Worm (Caenorhabditis elegans) whole organism, L3 larva: ENCODE data around the gene C29F5.8.

Source experiments
- R02D3.7 ChIP-seq: fragments of 150-350 bp; optimal IDR thresholded peaks from 2 replicates; lab custom pipeline; 2014; ENCODE audit warnings: missing biosample characterization, missing genetic modification characterization
- ZK546.5 ChIP-seq: sonication (generic microtip); optimal IDR thresholded peaks from 2 replicates; lab custom pipeline; 2017; ENCODE audit warnings: missing biosample characterization, missing genetic modification characterization
- ama-1 ChIP-seq: fragments of 150-350 bp; optimal IDR thresholded peaks from 2 replicates; lab custom pipeline; 2018
- ceh-16 ChIP-seq: sonication (generic microtip); optimal IDR thresholded peaks from 2 replicates; lab custom pipeline; 2017; ENCODE audit warnings: missing biosample characterization, missing genetic modification characterization
- ceh-28 ChIP-seq: fragments of 150-350 bp; optimal IDR thresholded peaks from 2 replicates; lab custom pipeline; 2014; ENCODE audit warnings: missing biosample characterization, missing genetic modification reagents, missing genetic modification characterization
- ceh-82 ChIP-seq: fragments of 150-350 bp; optimal IDR thresholded peaks from 2 replicates; lab custom pipeline; 2014; ENCODE audit warnings: missing biosample characterization, missing genetic modification characterization
- daf-12 ChIP-seq: fragments of 150-350 bp; optimal IDR thresholded peaks from 2 replicates; lab custom pipeline; 2014; ENCODE audit warnings: missing biosample characterization, missing genetic modification reagents, missing genetic modification characterization
- egl-27 ChIP-seq: sonication (generic microtip); optimal IDR thresholded peaks from 4 replicates; lab custom pipeline; 2017; ENCODE audit warnings: missing biosample characterization, missing genetic modification reagents, missing genetic modification characterization
- egl-5 ChIP-seq: fragments of 150-350 bp; optimal IDR thresholded peaks from 2 replicates; lab custom pipeline; 2017; ENCODE audit warnings: missing biosample characterization, missing genetic modification reagents, missing genetic modification characterization, inconsistent platforms
- elt-1 ChIP-seq: fragments of 150-350 bp; optimal IDR thresholded peaks from 2 replicates; lab custom pipeline; 2014; ENCODE audit warnings: missing biosample characterization, missing genetic modification characterization
- elt-2 ChIP-seq: sonication (generic microtip); optimal IDR thresholded peaks from 2 replicates; lab custom pipeline; 2016; ENCODE audit warnings: missing genetic modification reagents, mild to moderate bottlenecking, missing genetic modification characterization, missing compliant biosample characterization
- fkh-10 ChIP-seq: sonication (generic microtip); optimal IDR thresholded peaks from 2 replicates; lab custom pipeline; 2017; ENCODE audit warnings: missing biosample characterization, missing genetic modification reagents, missing genetic modification characterization
- fkh-2 ChIP-seq: fragments of 150-350 bp; optimal IDR thresholded peaks from 2 replicates; lab custom pipeline; 2014; ENCODE audit warnings: missing biosample characterization, missing genetic modification reagents, missing genetic modification characterization
- fos-1 ChIP-seq: fragments of 150-350 bp; optimal IDR thresholded peaks from 2 replicates; lab custom pipeline; 2014; ENCODE audit warnings: missing biosample characterization, missing genetic modification characterization
- hmg-11 ChIP-seq: sonication (generic microtip); optimal IDR thresholded peaks from 2 replicates; lab custom pipeline; 2016; ENCODE audit warnings: missing genetic modification characterization, missing compliant biosample characterization
- jun-1 ChIP-seq: fragments of 150-350 bp; optimal IDR thresholded peaks from 2 replicates; lab custom pipeline; 2014; ENCODE audit warnings: missing biosample characterization, missing genetic modification reagents, missing genetic modification characterization
- lin-15B ChIP-seq: fragments of 150-350 bp; optimal IDR thresholded peaks from 2 replicates; lab custom pipeline; 2014; ENCODE audit warnings: missing biosample characterization, missing genetic modification characterization
- lin-39 ChIP-seq: fragments of 150-350 bp; optimal IDR thresholded peaks from 2 replicates; lab custom pipeline; 2018; ENCODE audit warnings: missing biosample characterization, missing genetic modification reagents, missing genetic modification characterization
- lsy-12 ChIP-seq: sonication (generic microtip); optimal IDR thresholded peaks from 2 replicates; lab custom pipeline; 2016; ENCODE audit warnings: mild to moderate bottlenecking, missing genetic modification characterization, missing compliant biosample characterization
- mml-1 ChIP-seq: fragments of 150-350 bp; sonication (generic microtip); optimal IDR thresholded peaks from 3 replicates; lab custom pipeline; 2014; ENCODE audit warnings: missing biosample characterization, missing genetic modification characterization
- nfya-1 ChIP-seq: sonication (generic microtip); optimal IDR thresholded peaks from 2 replicates; lab custom pipeline; 2017; ENCODE audit warnings: missing genetic modification characterization, mild to moderate bottlenecking, missing compliant biosample characterization, antibody characterized with exemption, moderate library complexity; ENCODE audit not compliant: insufficient read depth
- nhr-11 ChIP-seq: fragments of 150-350 bp; optimal IDR thresholded peaks from 2 replicates; lab custom pipeline; 2014; ENCODE audit warnings: missing biosample characterization, missing genetic modification characterization
- nhr-23 ChIP-seq: fragments of 150-350 bp; optimal IDR thresholded peaks from 2 replicates; lab custom pipeline; 2014; ENCODE audit warnings: missing biosample characterization, missing genetic modification reagents, missing genetic modification characterization
- nhr-237 ChIP-seq: fragments of 150-350 bp; optimal IDR thresholded peaks from 2 replicates; lab custom pipeline; 2014; ENCODE audit warnings: missing biosample characterization, missing genetic modification characterization
- nhr-43 ChIP-seq: sonication (generic microtip); optimal IDR thresholded peaks from 2 replicates; lab custom pipeline; 2016; ENCODE audit warnings: mild to moderate bottlenecking, missing genetic modification characterization, missing compliant biosample characterization; ENCODE audit not compliant: poor library complexity, severe bottlenecking
- nhr-76 ChIP-seq: fragments of 150-350 bp; sonication (generic microtip); optimal IDR thresholded peaks from 5 replicates; lab custom pipeline; 2014; ENCODE audit warnings: missing biosample characterization, missing genetic modification characterization
- nhr-77 ChIP-seq: fragments of 150-350 bp; optimal IDR thresholded peaks from 2 replicates; lab custom pipeline; 2014; ENCODE audit warnings: missing biosample characterization, missing genetic modification characterization
- pha-4 ChIP-seq: fragments of 150-350 bp; optimal IDR thresholded peaks from 2 replicates; lab custom pipeline; 2014; ENCODE audit warnings: missing biosample characterization, missing genetic modification reagents, missing genetic modification characterization
- pqm-1 ChIP-seq: fragments of 150-350 bp; optimal IDR thresholded peaks from 2 replicates; lab custom pipeline; 2017; ENCODE audit warnings: missing biosample characterization, missing genetic modification characterization, inconsistent platforms
- sea-2 ChIP-seq: fragments of 150-350 bp; sonication (generic microtip); optimal IDR thresholded peaks from 4 replicates; lab custom pipeline; 2014; ENCODE audit warnings: missing biosample characterization, missing genetic modification reagents, missing genetic modification characterization
- skn-1 ChIP-seq: fragments of 150-350 bp; optimal IDR thresholded peaks from 2 replicates; lab custom pipeline; 2014; ENCODE audit warnings: missing biosample characterization, missing genetic modification characterization
- unc-62 ChIP-seq: fragments of 150-350 bp; sonication (generic microtip); optimal IDR thresholded peaks from 4 replicates; lab custom pipeline; 2014; ENCODE audit warnings: missing biosample characterization, missing genetic modification reagents, missing genetic modification characterization
- zag-1 ChIP-seq: fragments of 150-350 bp; optimal IDR thresholded peaks from 2 replicates; lab custom pipeline; 2014; ENCODE audit warnings: missing biosample characterization, missing genetic modification characterization

The C29F5.8 gene

DNA sequence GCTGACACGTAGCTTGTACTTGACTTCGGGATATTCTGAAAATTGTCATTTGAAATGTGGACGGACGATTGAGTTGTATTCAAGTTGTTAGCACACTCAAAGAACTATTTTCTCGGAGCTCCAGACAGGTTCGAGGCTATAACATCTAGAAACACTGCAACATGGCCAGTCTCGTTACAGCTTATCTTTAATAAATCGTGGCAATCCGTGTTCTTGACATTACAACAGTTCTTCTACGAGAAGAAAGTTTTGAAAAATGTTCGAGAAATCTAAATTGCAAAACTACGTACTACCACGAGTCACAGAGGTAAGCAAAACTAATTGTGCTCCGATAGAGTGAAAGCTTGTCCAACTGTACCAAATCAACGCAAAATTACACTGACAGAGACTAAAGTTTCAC lies 15.9 kb downstream of the C29F5.8 start:
- TF ChIP-seq ceh-16 (tag; lab: Kevin White, UChicago) (no peak), nhr-43 (no peak), unc-62 (GFP tag; lab: Kevin White, UChicago) (no peak), lin-15B (tag; lab: Kevin White, UChicago) (no peak), nhr-237 (no peak)

- no peak for TF ChIP-seq mml-1 (tag; lab: Kevin White, UChicago)
- TF ChIP-seq pha-4 = no peak
- TF ChIP-seq ZK546.5 (tag; lab: Kevin White, UChicago) = no peak
- no peak for TF ChIP-seq elt-2 (tag; lab: Kevin White, UChicago)
- TF ChIP-seq ceh-82 (tag; lab: Kevin White, UChicago) = no peak
- no peak for TF ChIP-seq ceh-28 (tag; lab: Kevin White, UChicago)
- no peak for TF ChIP-seq zag-1 (tag; lab: Kevin White, UChicago)
- TF ChIP-seq elt-1 = no peak
- no peak for TF ChIP-seq ama-1 (lab: Kevin White, UChicago)
- TF ChIP-seq lin-39 (tag; lab: Kevin White, UChicago) = no peak
- no peak for TF ChIP-seq hmg-11 (tag; lab: Kevin White, UChicago)
- TF ChIP-seq egl-5 = no peak
- TF ChIP-seq nhr-23 (tag; lab: Kevin White, UChicago) = no peak
- no peak for TF ChIP-seq sea-2
- TF ChIP-seq fkh-2 (tag; lab: Kevin White, UChicago) = no peak
- no peak for TF ChIP-seq egl-27 (tag; lab: Kevin White, UChicago)
Observed at ce11 chrII:6322979-6323378, 16.8 kb downstream of the C29F5.8 start, which contains the start of gene C32D5.4. C32D5.4 (minus strand) TSS chrII:6323079.

- TF ChIP-seq nhr-23 (tag; lab: Kevin White, UChicago) = peak; percentile 18
- peak; percentile 30 for TF ChIP-seq elt-2 (tag; lab: Kevin White, UChicago)
- TF ChIP-seq mml-1 (tag; lab: Kevin White, UChicago) = no peak
Observed at ce11 chrII:6324086-6324485, 17.9 kb downstream of the C29F5.8 start, which contains the start of gene sma-6. sma-6 (plus strand) TSS chrII:6324484.

DNA sequence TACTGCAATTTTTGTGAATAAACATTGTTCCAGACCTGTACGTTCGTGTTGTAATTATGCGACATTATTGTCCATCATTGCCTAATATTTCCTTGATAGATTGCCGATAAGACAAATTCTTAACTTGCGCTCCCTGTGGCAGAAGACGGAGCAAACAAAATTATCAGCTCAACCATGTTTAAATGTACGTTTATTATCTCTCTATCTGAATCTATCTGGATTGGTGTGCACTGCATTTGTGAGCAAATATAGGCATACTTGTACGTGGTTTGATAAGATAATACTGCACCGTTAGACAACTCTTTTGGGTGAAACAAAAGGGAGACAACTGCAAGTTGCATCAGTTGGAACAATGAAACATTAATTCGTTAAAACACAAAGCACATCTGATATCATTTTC lies 21.1 kb downstream of the C29F5.8 start:
- TF ChIP-seq skn-1 (tag; lab: Kevin White, UChicago) (peak; percentile 39), jun-1 (peak; percentile 70), nfya-1 (tag; lab: Kevin White, UChicago) (peak; percentile 4), pha-4 (peak; percentile 41), daf-12 (tag; lab: Kevin White, UChicago) (no peak), lsy-12 (tag; lab: Kevin White, UChicago) (no peak), pqm-1 (tag; lab: Kevin White, UChicago) (peak; percentile 98), elt-2 (tag; lab: Kevin White, UChicago) (peak; percentile 99), nhr-76 (tag; lab: Kevin White, UChicago) (no peak)

DNA sequence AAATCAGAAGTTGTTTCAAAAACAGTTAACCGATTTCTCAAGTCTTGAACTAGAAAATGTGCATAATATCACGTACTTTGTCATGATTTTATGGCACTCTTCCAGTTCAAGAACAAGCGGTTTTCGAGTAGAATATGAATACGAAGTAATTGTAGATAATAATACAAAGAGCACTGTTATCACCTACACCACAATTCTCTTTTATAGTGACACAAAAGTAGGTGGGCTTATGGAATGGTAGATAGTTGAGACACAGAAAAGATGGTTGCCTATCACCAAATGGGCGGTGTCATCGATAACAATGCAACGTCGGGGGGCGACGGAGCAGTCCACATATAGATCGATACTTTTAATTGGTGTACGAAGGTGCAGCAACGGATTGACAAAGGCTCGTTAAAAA lies 22.4 kb downstream of the C29F5.8 start:
- no peak for TF ChIP-seq lsy-12 (tag; lab: Kevin White, UChicago)
- no peak for TF ChIP-seq nhr-11 (tag; lab: Kevin White, UChicago)
- TF ChIP-seq mml-1 (tag; lab: Kevin White, UChicago) = no peak
- peak; percentile 96 for TF ChIP-seq pqm-1 (tag; lab: Kevin White, UChicago)
- peak; percentile 8 for TF ChIP-seq nfya-1 (tag; lab: Kevin White, UChicago)
- TF ChIP-seq nhr-23 (tag; lab: Kevin White, UChicago) = no peak
- no peak for TF ChIP-seq ama-1 (lab: Kevin White, UChicago)
- no peak for TF ChIP-seq R02D3.7 (tag; lab: Kevin White, UChicago)
- TF ChIP-seq fos-1 (tag; lab: Kevin White, UChicago) = no peak
- peak; percentile 99 for TF ChIP-seq elt-2 (tag; lab: Kevin White, UChicago)
- TF ChIP-seq fkh-2 (tag; lab: Kevin White, UChicago) = no peak
- TF ChIP-seq egl-27 (tag; lab: Kevin White, UChicago) = no peak
- peak; percentile 81 for TF ChIP-seq jun-1
- TF ChIP-seq pha-4 = peak; percentile 61
- no peak for TF ChIP-seq hmg-11 (tag; lab: Kevin White, UChicago)
- no peak for TF ChIP-seq elt-1
- TF ChIP-seq fkh-10 (GFP tag; lab: Kevin White, UChicago) = no peak
- TF ChIP-seq nhr-77 (tag; lab: Kevin White, UChicago) = no peak
- TF ChIP-seq, all 47 proteins: peak for 5
